Fruit fly (Drosophila melanogaster) whole organism, adult: ENCODE results near the gene acj6.

Experiments used
- CG11617 ChIP-seq: fragments of 200-800 bp; sonication (Bioruptor generic); optimal IDR thresholded peaks from 2 replicates; lab custom pipeline; 2017; ENCODE audit warnings: mild to moderate bottlenecking, missing biosample characterization, missing genetic modification reagents, missing genetic modification characterization
- CG12768 ChIP-seq: fragments of 200-800 bp; sonication (Bioruptor generic); optimal IDR thresholded peaks from 2 replicates; lab custom pipeline; 2017; ENCODE audit warnings: missing biosample characterization, missing genetic modification characterization, mild to moderate bottlenecking, moderate library complexity, missing genetic modification reagents
- CG14711 ChIP-seq: fragments of 200-800 bp; sonication (Bioruptor generic); optimal IDR thresholded peaks from 2 replicates; lab custom pipeline; 2018; ENCODE audit warnings: missing biosample characterization, mild to moderate bottlenecking, missing genetic modification characterization, moderate library complexity
- CG1620 ChIP-seq: fragments of 200-800 bp; sonication (Bioruptor generic); optimal IDR thresholded peaks from 2 replicates; lab custom pipeline; 2016; ENCODE audit warnings: missing biosample characterization, missing genetic modification characterization
- CG33017 ChIP-seq: fragments of 200-800 bp; sonication (Bioruptor generic); optimal IDR thresholded peaks from 2 replicates; lab custom pipeline; 2018; ENCODE audit warnings: missing biosample characterization, mild to moderate bottlenecking, missing genetic modification characterization, moderate library complexity
- CG5204 ChIP-seq: fragments of 200-800 bp; sonication (Bioruptor generic); optimal IDR thresholded peaks from 2 replicates; lab custom pipeline; 2016; ENCODE audit warnings: missing biosample characterization, missing genetic modification characterization
- CG7045 ChIP-seq: fragments of 200-800 bp; sonication (Bioruptor generic); optimal IDR thresholded peaks from 2 replicates; lab custom pipeline; 2017; ENCODE audit warnings: missing biosample characterization, mild to moderate bottlenecking, missing genetic modification characterization
- CG7101 ChIP-seq: fragments of 200-800 bp; sonication (Bioruptor generic); optimal IDR thresholded peaks from 2 replicates; lab custom pipeline; 2018; ENCODE audit warnings: missing biosample characterization, mild to moderate bottlenecking, missing genetic modification characterization, moderate library complexity
- Clk ChIP-seq: fragments of 200-800 bp; sonication (Bioruptor generic); optimal IDR thresholded peaks from 2 replicates; lab custom pipeline; 2017; ENCODE audit warnings: missing biosample characterization, missing genetic modification characterization
- Crg-1 ChIP-seq: fragments of 200-800 bp; sonication (Bioruptor generic); optimal IDR thresholded peaks from 2 replicates; lab custom pipeline; 2016; ENCODE audit warnings: missing biosample characterization, missing genetic modification characterization
- Hr96 ChIP-seq: fragments of 200-800 bp; sonication (Bioruptor generic); optimal IDR thresholded peaks from 2 replicates; lab custom pipeline; 2016; ENCODE audit warnings: missing biosample characterization, missing genetic modification characterization
- Mnt ChIP-seq: fragments of 200-800 bp; sonication (Bioruptor generic); optimal IDR thresholded peaks from 2 replicates; lab custom pipeline; 2016; ENCODE audit warnings: missing biosample characterization, mild to moderate bottlenecking, missing genetic modification characterization
- bab1 ChIP-seq: fragments of 200-800 bp; sonication (Bioruptor generic); optimal IDR thresholded peaks from 3 replicates; lab custom pipeline; 2019; ENCODE audit warnings: missing biosample characterization, mild to moderate bottlenecking, missing genetic modification characterization, moderate library complexity
- cic ChIP-seq: fragments of 200-800 bp; sonication (Bioruptor generic); optimal IDR thresholded peaks from 2 replicates; lab custom pipeline; 2017; ENCODE audit warnings: missing biosample characterization, mild to moderate bottlenecking, missing genetic modification characterization, moderate library complexity
- cnc ChIP-seq, 2 experiments: fragments of >200 bp; optimal IDR thresholded peaks; 2 replicates each; lab custom pipeline; 2017
- kay ChIP-seq: fragments of 200-800 bp; sonication (Bioruptor generic); peaks from one replicate; lab custom pipeline; 2016; ENCODE audit warnings: missing biosample characterization, missing genetic modification characterization, borderline replicate concordance
- ovo ChIP-seq: fragments of 200-800 bp; sonication (Bioruptor generic); optimal IDR thresholded peaks from 2 replicates; lab custom pipeline; 2016; ENCODE audit warnings: missing biosample characterization, missing genetic modification characterization
- pad ChIP-seq: fragments of 200-800 bp; sonication (Bioruptor generic); optimal IDR thresholded peaks from 3 replicates; lab custom pipeline; 2017; ENCODE audit warnings: missing biosample characterization, missing genetic modification characterization, mild to moderate bottlenecking, moderate library complexity, missing genetic modification reagents
- tj ChIP-seq: fragments of 200-800 bp; sonication (Bioruptor generic); optimal IDR thresholded peaks from 3 replicates; lab custom pipeline; 2017; ENCODE audit warnings: missing biosample characterization, mild to moderate bottlenecking, missing genetic modification characterization, moderate library complexity
- toe ChIP-seq: fragments of 200-800 bp; sonication (Bioruptor generic); optimal IDR thresholded peaks from 2 replicates; lab custom pipeline; 2016; ENCODE audit warnings: missing biosample characterization, missing genetic modification characterization

The acj6 gene

DNA sequence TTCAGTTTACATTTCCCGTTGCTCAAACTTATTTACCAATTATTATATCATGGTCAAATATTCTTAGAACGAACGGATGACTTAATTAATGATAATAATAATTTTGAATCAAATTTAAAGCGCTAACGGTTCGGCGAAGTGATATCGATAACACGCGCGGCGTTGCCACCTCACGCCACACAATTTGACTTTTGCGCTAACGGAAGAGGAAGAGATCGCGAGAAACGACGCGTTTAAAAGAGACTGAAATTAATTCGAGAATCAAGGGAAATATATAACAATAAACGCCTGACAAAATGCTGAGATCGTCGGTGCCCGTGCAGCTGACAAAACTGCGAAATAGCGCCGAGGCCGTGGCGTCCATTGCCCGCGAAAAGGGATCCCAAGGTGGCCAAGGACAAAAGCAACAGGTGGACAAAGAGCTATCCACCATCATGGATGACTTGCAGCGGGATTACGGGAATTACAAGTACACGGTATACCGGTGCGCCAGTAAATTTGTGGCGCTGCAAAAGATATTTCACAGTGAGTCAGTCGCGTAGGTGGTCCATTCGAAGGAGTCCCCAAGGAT lies 50.6 kb downstream of the acj6 start, which contains the start of gene dah:
TSS of gene dah (plus strand) at position 195 of the 571 bp plus-strand sequence.
- no peak for TF ChIP-seq CG1620 (GFP tag; lab: Kevin White, UChicago)
- no peak for TF ChIP-seq CG7045 (GFP tag; lab: Kevin White, UChicago)
- TF ChIP-seq tj (GFP tag; lab: Kevin White, UChicago), result no peak
- TF ChIP-seq pad (GFP tag; lab: Kevin White, UChicago), result no peak
- no peak for TF ChIP-seq cnc (optimal IDR thresholded peaks at IDR 0.05; lab: Kevin White, UChicago)
- no peak for TF ChIP-seq CG5204
- TF ChIP-seq CG12768, result no peak
- no peak for TF ChIP-seq CG7101 (tag; lab: Kevin White, UChicago)
- TF ChIP-seq cic, result no peak
- TF ChIP-seq Mnt (GFP tag; lab: Kevin White, UChicago), result no peak
- TF ChIP-seq bab1 (GFP tag; lab: Kevin White, UChicago), result no peak
- no peak for TF ChIP-seq CG11617 (GFP tag; lab: Kevin White, UChicago)
- no peak for TF ChIP-seq ovo (GFP tag; lab: Kevin White, UChicago)
- TF ChIP-seq kay, result no peak

- TF ChIP-seq pad (GFP tag; lab: Kevin White, UChicago) (peak; percentile 89), Mnt (GFP tag; lab: Kevin White, UChicago) (peak; percentile 91), CG11617 (GFP tag; lab: Kevin White, UChicago) (peak; percentile 69), CG12768 (peak; percentile 67), cnc (optimal IDR thresholded peaks at IDR 0.05; lab: Kevin White, UChicago) (no peak), Crg-1 (GFP tag; lab: Kevin White, UChicago) (peak; percentile 61), CG7045 (GFP tag; lab: Kevin White, UChicago) (peak; percentile 70), CG7101 (tag; lab: Kevin White, UChicago) (peak; percentile 75), CG1620 (GFP tag; lab: Kevin White, UChicago) (peak; percentile 76), CG33017 (peak; percentile 9), CG5204 (no peak), ovo (GFP tag; lab: Kevin White, UChicago) (peak; percentile 98), Hr96 (GFP tag; lab: Kevin White, UChicago) (no peak), CG14711 (tag; lab: Kevin White, UChicago) (peak; percentile 24), tj (GFP tag; lab: Kevin White, UChicago) (peak; percentile 100), toe (GFP tag; lab: Kevin White, UChicago) (no peak), bab1 (GFP tag; lab: Kevin White, UChicago) (peak; percentile 67), cic (peak; percentile 72), Clk (peak; percentile 26), kay (no peak)
Measured at dm6 chrX:15323302-15323880, 55.5 kb downstream of the acj6 start.

DNA sequence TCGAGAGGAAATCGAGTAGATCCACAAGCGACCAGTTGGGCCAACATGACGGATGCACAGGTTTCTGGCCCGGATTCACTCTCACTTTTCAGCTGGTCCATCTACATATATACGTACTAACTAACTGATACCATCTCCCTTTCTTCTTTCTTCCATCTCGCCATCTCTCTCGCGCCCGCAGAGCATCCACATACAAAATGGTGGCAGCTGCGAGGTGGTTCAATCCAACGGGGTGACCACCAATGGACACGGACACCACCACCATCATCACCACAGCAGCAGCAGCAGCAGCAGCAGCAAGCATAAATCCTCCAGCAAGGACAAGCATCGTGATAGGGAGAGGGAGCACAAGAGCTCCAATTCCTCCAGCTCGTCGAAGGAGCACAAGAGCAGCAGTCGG lies 57.9 kb downstream of the acj6 start:
- no peak for TF ChIP-seq CG11617 (GFP tag; lab: Kevin White, UChicago)
- no peak for TF ChIP-seq Hr96 (GFP tag; lab: Kevin White, UChicago)
- no peak for TF ChIP-seq CG12768
- no peak for TF ChIP-seq Crg-1 (GFP tag; lab: Kevin White, UChicago)
- no peak for TF ChIP-seq kay

dm6 chrX:15320522-15320921 lies 58.3 kb downstream of the acj6 start:
- TF ChIP-seq CG1620 (GFP tag; lab: Kevin White, UChicago) (no peak), cnc (optimal IDR thresholded peaks at IDR 0.05; lab: Kevin White, UChicago) (no peak), cic (no peak), CG7101 (tag; lab: Kevin White, UChicago) (no peak), CG33017 (no peak), ovo (GFP tag; lab: Kevin White, UChicago) (no peak), bab1 (GFP tag; lab: Kevin White, UChicago) (no peak), kay (no peak), pad (GFP tag; lab: Kevin White, UChicago) (no peak), CG5204 (peak; percentile 19), Mnt (GFP tag; lab: Kevin White, UChicago) (no peak), CG7045 (GFP tag; lab: Kevin White, UChicago) (no peak), CG12768 (peak; percentile 38), Clk (no peak), Hr96 (GFP tag; lab: Kevin White, UChicago) (no peak), toe (GFP tag; lab: Kevin White, UChicago) (no peak), CG14711 (tag; lab: Kevin White, UChicago) (no peak), CG11617 (GFP tag; lab: Kevin White, UChicago) (peak; percentile 46), tj (GFP tag; lab: Kevin White, UChicago) (peak; percentile 16), Crg-1 (GFP tag; lab: Kevin White, UChicago) (no peak)

dm6 chrX:15319699-15320482 lies 59.0 kb downstream of the acj6 start:
- peak; percentile 31 for TF ChIP-seq CG7101 (tag; lab: Kevin White, UChicago)
- peak; percentile 40 for TF ChIP-seq bab1 (GFP tag; lab: Kevin White, UChicago)
- no peak for TF ChIP-seq Clk
- TF ChIP-seq toe (GFP tag; lab: Kevin White, UChicago), result no peak
- no peak for TF ChIP-seq ovo (GFP tag; lab: Kevin White, UChicago)
- TF ChIP-seq CG5204, result no peak
- TF ChIP-seq Crg-1 (GFP tag; lab: Kevin White, UChicago), result peak; percentile 13
- TF ChIP-seq cic, result peak; percentile 38
- no peak for TF ChIP-seq CG7045 (GFP tag; lab: Kevin White, UChicago)
- TF ChIP-seq CG12768, result no peak
- TF ChIP-seq kay, result no peak
- no peak for TF ChIP-seq CG14711 (tag; lab: Kevin White, UChicago)
- TF ChIP-seq Mnt (GFP tag; lab: Kevin White, UChicago), result peak; percentile 84
- peak; percentile 63 for TF ChIP-seq pad (GFP tag; lab: Kevin White, UChicago)
- TF ChIP-seq cnc (optimal IDR thresholded peaks at IDR 0.05; lab: Kevin White, UChicago), result no peak
- TF ChIP-seq tj (GFP tag; lab: Kevin White, UChicago), result peak; percentile 54
- TF ChIP-seq Hr96 (GFP tag; lab: Kevin White, UChicago), result no peak
- TF ChIP-seq CG33017, result no peak
- TF ChIP-seq CG1620 (GFP tag; lab: Kevin White, UChicago), result peak; percentile 5
- no peak for TF ChIP-seq CG11617 (GFP tag; lab: Kevin White, UChicago)
